Fruit fly (Drosophila melanogaster) whole organism: ENCODE results near the gene CG17349.

ENCODE experiments used
- CG8478 ChIP-seq: fragments of >200 bp; optimal IDR thresholded peaks from 2 replicates; lab custom pipeline; 2018; ENCODE audit warnings: inconsistent platforms
- Dll ChIP-seq: fragments of >200 bp; optimal IDR thresholded peaks from 2 replicates; lab custom pipeline; 2017
- EcR ChIP-seq, 2 experiments: fragments of >200 bp; optimal IDR thresholded peaks; 2 replicates each; lab custom pipeline; 2017; ENCODE audit warnings: missing biosample characterization in 2 of 2, missing genetic modification characterization in 2 of 2, missing genetic modification reagents in 2 of 2
- pan ChIP-seq: fragments of >200 bp; optimal IDR thresholded peaks from 2 replicates; lab custom pipeline; 2017
- psq ChIP-seq: fragments of >200 bp; optimal IDR thresholded peaks from 2 replicates; lab custom pipeline; 2017
- usp ChIP-seq: fragments of >200 bp; optimal IDR thresholded peaks from 2 replicates; lab custom pipeline; 2017; ENCODE audit warnings: missing biosample characterization, missing genetic modification characterization, mixed read lengths

- no peak for TF ChIP-seq usp (GFP tag; lab: Kevin White, UChicago)
- TF ChIP-seq psq, result no peak
- no peak for TF ChIP-seq Dll (lab: Kevin White, UChicago)
- TF ChIP-seq EcR (GFP tag; optimal IDR thresholded peaks at IDR 0.05; lab: Kevin White, UChicago), result no peak
- no peak for TF ChIP-seq CG8478 (lab: Kevin White, UChicago)
- TF ChIP-seq pan (lab: Kevin White, UChicago), result no peak
Observed at dm6 chr2L:19418872-19419271, 48.6 kb downstream of the CG17349 start, which contains the start of gene lectin-37Db.
